Fruit fly (Drosophila melanogaster) Kc167 (cell line): ENCODE measurements around the gene hth.

Experiments used
- Myc ChIP-seq: fragments of >200 bp; optimal IDR thresholded peaks from 2 replicates; lab custom pipeline; 2017; ENCODE audit warnings: missing external identifiers
- Sin3A ChIP-seq: fragments of >200 bp; optimal IDR thresholded peaks from 2 replicates; lab custom pipeline; 2018; ENCODE audit warnings: missing external identifiers
- h ChIP-seq: fragments of >200 bp; optimal IDR thresholded peaks from 3 replicates; lab custom pipeline; 2018; ENCODE audit warnings: missing external identifiers
- insv ChIP-seq: fragments of >200 bp; optimal IDR thresholded peaks from 3 replicates; lab custom pipeline; 2018; ENCODE audit warnings: missing external identifiers
- psq ChIP-seq: fragments of >200 bp; optimal IDR thresholded peaks from 2 replicates; lab custom pipeline; 2017; ENCODE audit warnings: missing external identifiers
- ttk ChIP-seq: sonication (Bioruptor generic); optimal IDR thresholded peaks from 2 replicates; lab custom pipeline; 2017; ENCODE audit warnings: missing external identifiers

hth gene

dm6 chr3R:10505537-10505936, 133.8 kb downstream of the hth start:
- no peak for TF ChIP-seq Myc (lab: Kevin White, UChicago)
- no peak for TF ChIP-seq psq
- no peak for TF ChIP-seq insv (lab: Kevin White, UChicago)
- TF ChIP-seq h (lab: Kevin White, UChicago), result no peak
- no peak for TF ChIP-seq Sin3A (lab: Kevin White, UChicago)
- no peak for TF ChIP-seq ttk (lab: Kevin White, UChicago)

- TF ChIP-seq Sin3A (lab: Kevin White, UChicago), result no peak
- no peak for TF ChIP-seq Myc (lab: Kevin White, UChicago)
- no peak for TF ChIP-seq h (lab: Kevin White, UChicago)
- TF ChIP-seq ttk (lab: Kevin White, UChicago), result no peak
- no peak for TF ChIP-seq psq
- no peak for TF ChIP-seq insv (lab: Kevin White, UChicago)
Observed at dm6 chr3R:10501184-10501583, 138.2 kb downstream of the hth start.

dm6 chr3R:10500092-10500491, 139.3 kb downstream of the hth start:
- TF ChIP-seq insv (lab: Kevin White, UChicago) (no peak), h (lab: Kevin White, UChicago) (no peak), psq (no peak), ttk (lab: Kevin White, UChicago) (no peak), Myc (lab: Kevin White, UChicago) (no peak), Sin3A (lab: Kevin White, UChicago) (no peak)

dm6 chr3R:10498620-10499019, 140.7 kb downstream of the hth start:
- TF ChIP-seq Sin3A (lab: Kevin White, UChicago) (no peak), insv (lab: Kevin White, UChicago) (no peak), Myc (lab: Kevin White, UChicago) (no peak), psq (no peak)

dm6 chr3R:10494121-10494520, 145.2 kb downstream of the hth start:
- TF ChIP-seq h (lab: Kevin White, UChicago), result no peak

dm6 chr3R:10493521-10493920, 145.8 kb downstream of the hth start:
- TF ChIP-seq psq (no peak), h (lab: Kevin White, UChicago) (no peak), insv (lab: Kevin White, UChicago) (no peak), Sin3A (lab: Kevin White, UChicago) (no peak), Myc (lab: Kevin White, UChicago) (no peak), ttk (lab: Kevin White, UChicago) (no peak)

- TF ChIP-seq Myc (lab: Kevin White, UChicago), result no peak
- no peak for TF ChIP-seq h (lab: Kevin White, UChicago)
- no peak for TF ChIP-seq psq
- no peak for TF ChIP-seq ttk (lab: Kevin White, UChicago)
Observed at dm6 chr3R:10491137-10491536, 148.2 kb downstream of the hth start.

- no peak for TF ChIP-seq insv (lab: Kevin White, UChicago)
- no peak for TF ChIP-seq ttk (lab: Kevin White, UChicago)
- TF ChIP-seq h (lab: Kevin White, UChicago), result no peak
- no peak for TF ChIP-seq psq
- no peak for TF ChIP-seq Myc (lab: Kevin White, UChicago)
- TF ChIP-seq Sin3A (lab: Kevin White, UChicago), result no peak
Observed at dm6 chr3R:10479439-10479838, 159.9 kb downstream of the hth start.

dm6 chr3R:10475949-10476348, 163.4 kb downstream of the hth start:
- TF ChIP-seq insv (lab: Kevin White, UChicago), result no peak
- TF ChIP-seq Myc (lab: Kevin White, UChicago), result no peak
- no peak for TF ChIP-seq psq
- TF ChIP-seq Sin3A (lab: Kevin White, UChicago), result no peak
- TF ChIP-seq h (lab: Kevin White, UChicago), result no peak
- TF ChIP-seq ttk (lab: Kevin White, UChicago), result no peak

dm6 chr3R:10471753-10472152, 167.6 kb downstream of the hth start:
- TF ChIP-seq psq, result no peak
- TF ChIP-seq ttk (lab: Kevin White, UChicago), result no peak
- no peak for TF ChIP-seq Myc (lab: Kevin White, UChicago)
- TF ChIP-seq insv (lab: Kevin White, UChicago), result no peak
- TF ChIP-seq h (lab: Kevin White, UChicago), result no peak
- TF ChIP-seq Sin3A (lab: Kevin White, UChicago), result no peak

dm6 chr3R:10468207-10468606, 171.2 kb downstream of the hth start:
- TF ChIP-seq Sin3A (lab: Kevin White, UChicago) (no peak), insv (lab: Kevin White, UChicago) (no peak), ttk (lab: Kevin White, UChicago) (no peak), psq (no peak), h (lab: Kevin White, UChicago) (no peak), Myc (lab: Kevin White, UChicago) (no peak)

- no peak for TF ChIP-seq Sin3A (lab: Kevin White, UChicago)
- TF ChIP-seq insv (lab: Kevin White, UChicago), result no peak
Observed at dm6 chr3R:10466299-10466698, 173.1 kb downstream of the hth start.

- no peak for TF ChIP-seq ttk (lab: Kevin White, UChicago)
- no peak for TF ChIP-seq Sin3A (lab: Kevin White, UChicago)
- no peak for TF ChIP-seq Myc (lab: Kevin White, UChicago)
- TF ChIP-seq insv (lab: Kevin White, UChicago), result no peak
- TF ChIP-seq h (lab: Kevin White, UChicago), result no peak
- no peak for TF ChIP-seq psq
Observed at dm6 chr3R:10463548-10463947, 175.8 kb downstream of the hth start.
